Fruit fly (Drosophila melanogaster) whole organism, embryonic: ENCODE data around the gene jdp.

Experiments used
- Ada2b ChIP-seq: fragments of 200-800 bp; sonication (Bioruptor generic); IDR thresholded peaks from 2 replicates; pipeline ENCODE4 v1.3.6; 2022; ENCODE audit warnings: missing biosample characterization, missing genetic modification characterization
- CG11504 ChIP-seq: fragments of 200-800 bp; sonication (Bioruptor generic); optimal IDR thresholded peaks from 3 replicates; lab custom pipeline; 2019; ENCODE audit warnings: missing biosample characterization, mild to moderate bottlenecking, missing genetic modification characterization, moderate library complexity
- CG12659 ChIP-seq: fragments of 200-800 bp; sonication (Bioruptor generic); optimal IDR thresholded peaks from 3 replicates; lab custom pipeline; 2017; ENCODE audit warnings: mild to moderate bottlenecking, missing biosample characterization, missing genetic modification reagents, missing genetic modification characterization
- CG12769 ChIP-seq: fragments of 200-800 bp; sonication (Bioruptor generic); optimal IDR thresholded peaks from 2 replicates; lab custom pipeline; 2019; ENCODE audit warnings: missing biosample characterization, mild to moderate bottlenecking, missing genetic modification characterization, moderate library complexity
- CG13624 ChIP-seq: fragments of 200-800 bp; sonication (Bioruptor generic); optimal IDR thresholded peaks from 2 replicates; lab custom pipeline; 2016; ENCODE audit warnings: missing biosample characterization, missing genetic modification characterization
- CG14050 ChIP-seq: fragments of 200-800 bp; sonication (Bioruptor generic); IDR thresholded peaks from 3 replicates; pipeline ENCODE4 v1.3.6; 2022; ENCODE audit warnings: missing biosample characterization, missing genetic modification characterization
- CG14860 ChIP-seq: fragments of 200-800 bp; sonication (Bioruptor generic); IDR thresholded peaks from 3 replicates; pipeline ENCODE4 v1.3.6; 2022; ENCODE audit warnings: missing biosample characterization, missing genetic modification characterization; ENCODE audit not compliant: partially characterized antibody
- CG15269 ChIP-seq: fragments of 200-800 bp; sonication (Bioruptor generic); optimal IDR thresholded peaks from 2 replicates; lab custom pipeline; 2018; ENCODE audit warnings: missing biosample characterization, mild to moderate bottlenecking, missing genetic modification characterization, moderate library complexity
- CG1603 ChIP-seq: fragments of 200-800 bp; sonication (Bioruptor generic); optimal IDR thresholded peaks from 2 replicates; lab custom pipeline; 2019; ENCODE audit warnings: missing biosample characterization, mild to moderate bottlenecking, missing genetic modification characterization, moderate library complexity
- CG17385 ChIP-seq: fragments of 200-800 bp; sonication (Bioruptor generic); optimal IDR thresholded peaks from 3 replicates; lab custom pipeline; 2018; ENCODE audit warnings: missing biosample characterization, mild to moderate bottlenecking, missing genetic modification characterization
- CG1792 ChIP-seq: fragments of 200-800 bp; sonication (Bioruptor generic); optimal IDR thresholded peaks from 2 replicates; lab custom pipeline; 2016; ENCODE audit warnings: missing biosample characterization, missing genetic modification characterization
- CG18599 ChIP-seq: fragments of 200-800 bp; sonication (Bioruptor generic); optimal IDR thresholded peaks from 3 replicates; lab custom pipeline; 2017; ENCODE audit warnings: missing biosample characterization, missing genetic modification characterization, mild to moderate bottlenecking, moderate library complexity, missing genetic modification reagents
- CG2120 ChIP-seq: fragments of 200-800 bp; sonication (Bioruptor generic); optimal IDR thresholded peaks from 3 replicates; lab custom pipeline; 2016; ENCODE audit warnings: missing biosample characterization, missing genetic modification characterization
- CG30403 ChIP-seq: fragments of 200-800 bp; sonication (Bioruptor generic); optimal IDR thresholded peaks from 3 replicates; lab custom pipeline; 2016; ENCODE audit warnings: missing biosample characterization, missing genetic modification characterization
- CG32532 ChIP-seq: fragments of 200-800 bp; sonication (Bioruptor generic); IDR thresholded peaks from 2 replicates; pipeline ENCODE4 v1.3.6; 2022; ENCODE audit warnings: missing biosample characterization, missing genetic modification characterization
- CG3281 ChIP-seq: fragments of 200-800 bp; sonication (Bioruptor generic); optimal IDR thresholded peaks from 3 replicates; lab custom pipeline; 2017; ENCODE audit warnings: missing biosample characterization, mild to moderate bottlenecking, missing genetic modification characterization
- CG4328 ChIP-seq: fragments of 200-800 bp; sonication (Bioruptor generic); optimal IDR thresholded peaks from 3 replicates; lab custom pipeline; 2017; ENCODE audit warnings: missing biosample characterization, missing genetic modification reagents, missing genetic modification characterization
- CG4404 ChIP-seq: fragments of 200-800 bp; sonication (Bioruptor generic); IDR thresholded peaks from 2 replicates; pipeline ENCODE4 v1.3.6; 2022; ENCODE audit warnings: missing biosample characterization, missing genetic modification characterization
- CG4820 ChIP-seq: fragments of 200-800 bp; sonication (Bioruptor generic); optimal IDR thresholded peaks from 3 replicates; lab custom pipeline; 2016; ENCODE audit warnings: missing biosample characterization, missing genetic modification characterization
- CG6765 ChIP-seq: fragments of 200-800 bp; sonication (Bioruptor generic); optimal IDR thresholded peaks from 3 replicates; lab custom pipeline; 2017; ENCODE audit warnings: missing biosample characterization, mild to moderate bottlenecking, missing genetic modification characterization
- CG7839 ChIP-seq: fragments of 200-800 bp; sonication (Bioruptor generic); optimal IDR thresholded peaks from 3 replicates; lab custom pipeline; 2018; ENCODE audit warnings: missing biosample characterization, mild to moderate bottlenecking, missing genetic modification characterization, moderate library complexity
- Dbx ChIP-seq: fragments of 200-800 bp; sonication (Bioruptor generic); IDR thresholded peaks from 3 replicates; pipeline ENCODE4 v1.3.6; 2022; ENCODE audit warnings: missing biosample characterization, missing genetic modification characterization
- Ets65A ChIP-seq: fragments of 200-800 bp; sonication (Bioruptor generic); peaks from one replicate; lab custom pipeline; 2016; ENCODE audit warnings: missing biosample characterization, missing genetic modification characterization
- Med ChIP-seq: fragments of 200-800 bp; sonication (Bioruptor generic); peaks from one replicate; lab custom pipeline; 2016; ENCODE audit warnings: missing biosample characterization, missing genetic modification characterization, mild to moderate bottlenecking, inconsistent platforms, moderate library complexity
- Meics ChIP-seq: fragments of 200-800 bp; sonication (Bioruptor generic); optimal IDR thresholded peaks from 2 replicates; lab custom pipeline; 2017; ENCODE audit warnings: missing biosample characterization, mild to moderate bottlenecking, missing genetic modification characterization
- Ptx1 ChIP-seq: fragments of 200-800 bp; sonication (Bioruptor generic); IDR thresholded peaks from 2 replicates; pipeline ENCODE4 v1.3.6; 2022; ENCODE audit warnings: missing biosample characterization, missing genetic modification characterization
- Rfx ChIP-seq: fragments of 200-800 bp; sonication (Bioruptor generic); IDR thresholded peaks from 2 replicates; pipeline ENCODE4 v1.3.6; 2022; ENCODE audit warnings: missing biosample characterization, missing genetic modification characterization
- Sox102F ChIP-seq: fragments of 200-800 bp; sonication (Bioruptor generic); optimal IDR thresholded peaks from 2 replicates; lab custom pipeline; 2018; ENCODE audit warnings: missing biosample characterization, mild to moderate bottlenecking, missing genetic modification characterization, moderate library complexity
- abd-A ChIP-seq: fragments of 200-800 bp; sonication (Bioruptor generic); optimal IDR thresholded peaks from 3 replicates; lab custom pipeline; 2019; ENCODE audit warnings: missing biosample characterization, mild to moderate bottlenecking, missing genetic modification characterization, moderate library complexity
- ato ChIP-seq: fragments of 200-800 bp; sonication (Bioruptor generic); IDR thresholded peaks from 2 replicates; pipeline ENCODE4 v1.3.6; 2022; ENCODE audit warnings: missing biosample characterization, missing genetic modification characterization; ENCODE audit not compliant: partially characterized antibody
- bsh ChIP-seq, 2 experiments: fragments of 200-800 bp; sonication (Bioruptor generic); optimal IDR thresholded peaks; 2 replicates each; lab custom pipeline; 2017 to 2018; ENCODE audit warnings: mild to moderate bottlenecking in 2 of 2, missing biosample characterization in 2 of 2, missing genetic modification characterization in 2 of 2, moderate library complexity in 1 of 2
- btn ChIP-seq: fragments of 200-800 bp; sonication (Bioruptor generic); optimal IDR thresholded peaks from 2 replicates; lab custom pipeline; 2016; ENCODE audit warnings: missing biosample characterization, missing genetic modification characterization
- cg ChIP-seq: fragments of 200-800 bp; sonication (Bioruptor generic); optimal IDR thresholded peaks from 3 replicates; lab custom pipeline; 2019; ENCODE audit warnings: missing biosample characterization, mild to moderate bottlenecking, missing genetic modification characterization, moderate library complexity
- ci ChIP-seq: fragments of 200-800 bp; sonication (Bioruptor generic); IDR thresholded peaks from 3 replicates; pipeline ENCODE4 v1.3.6; 2022; ENCODE audit warnings: missing biosample characterization, missing genetic modification characterization
- disco-r ChIP-seq: fragments of 200-800 bp; sonication (Bioruptor generic); optimal IDR thresholded peaks from 2 replicates; lab custom pipeline; 2016; ENCODE audit warnings: missing biosample characterization, missing genetic modification characterization
- dmrt99B ChIP-seq: fragments of 200-800 bp; sonication (Bioruptor generic); optimal IDR thresholded peaks from 2 replicates; lab custom pipeline; 2018; ENCODE audit warnings: missing biosample characterization, mild to moderate bottlenecking, missing genetic modification characterization, moderate library complexity
- fd64A ChIP-seq: fragments of 200-800 bp; sonication (Bioruptor generic); optimal IDR thresholded peaks from 3 replicates; lab custom pipeline; 2018; ENCODE audit warnings: missing biosample characterization, mild to moderate bottlenecking, missing genetic modification characterization
- gcm ChIP-seq: fragments of 200-800 bp; sonication (Bioruptor generic); optimal IDR thresholded peaks from 2 replicates; lab custom pipeline; 2019; ENCODE audit warnings: missing biosample characterization, mild to moderate bottlenecking, missing genetic modification characterization, moderate library complexity
- gsb ChIP-seq: fragments of 200-800 bp; sonication (Bioruptor generic); IDR thresholded peaks from 2 replicates; pipeline ENCODE4 v1.3.6; 2022; ENCODE audit warnings: missing biosample characterization, missing genetic modification characterization
- gt ChIP-seq: fragments of 200-800 bp; sonication (Bioruptor generic); IDR thresholded peaks from 2 replicates; pipeline ENCODE4 v1.3.6; 2022; ENCODE audit warnings: missing biosample characterization, missing genetic modification characterization
- h ChIP-seq: fragments of >200 bp; optimal IDR thresholded peaks from 2 replicates; lab custom pipeline; 2017
- kay ChIP-seq: fragments of 200-800 bp; sonication (Bioruptor generic); optimal IDR thresholded peaks from 2 replicates; lab custom pipeline; 2016; ENCODE audit warnings: missing biosample characterization, missing genetic modification characterization
- lab ChIP-seq: fragments of 200-800 bp; sonication (Bioruptor generic); optimal IDR thresholded peaks from 3 replicates; lab custom pipeline; 2017; ENCODE audit warnings: missing biosample characterization, missing genetic modification characterization, mild to moderate bottlenecking, moderate library complexity, missing genetic modification reagents
- mam ChIP-seq: fragments of 200-800 bp; sonication (Bioruptor generic); optimal IDR thresholded peaks from 3 replicates; lab custom pipeline; 2016; ENCODE audit warnings: missing biosample characterization, missing genetic modification characterization
- odd ChIP-seq: fragments of 200-800 bp; sonication (Bioruptor generic); optimal IDR thresholded peaks from 2 replicates; lab custom pipeline; 2017; ENCODE audit warnings: missing biosample characterization, mild to moderate bottlenecking, missing genetic modification characterization
- onecut ChIP-seq: fragments of 200-800 bp; sonication (Bioruptor generic); IDR thresholded peaks from 2 replicates; pipeline ENCODE4 v1.3.6; 2022; ENCODE audit warnings: missing biosample characterization, missing genetic modification characterization
- ranshi ChIP-seq: fragments of 200-800 bp; sonication (Bioruptor generic); IDR thresholded peaks from 2 replicates; pipeline ENCODE4 v1.3.6; 2022; ENCODE audit warnings: missing biosample characterization, missing genetic modification characterization
- row ChIP-seq: fragments of 200-800 bp; sonication (Bioruptor generic); IDR thresholded peaks from 3 replicates; pipeline ENCODE4 v1.3.6; 2022; ENCODE audit warnings: missing biosample characterization, missing genetic modification characterization
- ssp ChIP-seq: fragments of 200-800 bp; sonication (Bioruptor generic); IDR thresholded peaks from 2 replicates; pipeline ENCODE4 v1.3.6; 2022; ENCODE audit warnings: missing biosample characterization, missing genetic modification characterization
- trh ChIP-seq: fragments of 200-800 bp; sonication (Bioruptor generic); optimal IDR thresholded peaks from 2 replicates; lab custom pipeline; 2016; ENCODE audit warnings: missing biosample characterization, missing genetic modification characterization
- zen2 ChIP-seq: fragments of 200-800 bp; sonication (Bioruptor generic); IDR thresholded peaks from 3 replicates; pipeline ENCODE4 v1.3.6; 2022; ENCODE audit warnings: missing biosample characterization, missing genetic modification characterization; ENCODE audit not compliant: partially characterized antibody

jdp gene

dm6 chr3R:30550044-30550443, 23.2 kb upstream of the jdp start (continued):
- TF ChIP-seq CG14050 (GFP tag; lab: Robert Waterston, UW) (no peak), Ets65A (GFP tag; lab: Kevin White, UChicago) (no peak), fd64A (GFP tag; lab: Kevin White, UChicago) (no peak), dmrt99B (tag; lab: Kevin White, UChicago) (peak; percentile 38), Meics (peak; percentile 31), btn (GFP tag; lab: Kevin White, UChicago) (no peak), CG3281 (GFP tag; lab: Kevin White, UChicago) (peak; percentile 25), trh (GFP tag; lab: Kevin White, UChicago) (no peak), Ptx1 (0 out of 2 replicates have a peak, but pooled peaks have one; percentile 13), CG1792 (no peak), CG1603 (tag; lab: Kevin White, UChicago) (peak; percentile 25), CG13624 (peak; percentile 10), CG14860 (no peak), Rfx (GFP tag; lab: Robert Waterston, UW) (peak; percentile 42; the same call in 1 of the 2 replicates), ato (no peak), ranshi (GFP tag; lab: Robert Waterston, UW) (no peak), h (lab: Kevin White, UChicago) (no peak), CG18599 (GFP tag; lab: Kevin White, UChicago) (peak; percentile 77), cg (no peak), CG12659 (peak; percentile 7), Ada2b (peak; percentile 35; the same call in 1 of the 2 replicates), zen2 (no peak), CG11504 (tag; lab: Kevin White, UChicago) (peak; percentile 35), CG6765 (GFP tag; lab: Kevin White, UChicago) (peak; percentile 11), bsh (GFP tag; optimal IDR thresholded peaks at IDR 0.05; lab: Kevin White, UChicago) (no peak), CG32532 (peak; percentile 22; the same call in 1 of the 2 replicates), CG2120 (GFP tag; lab: Kevin White, UChicago) (peak; percentile 58), gcm (no peak), Sox102F (GFP tag; lab: Kevin White, UChicago) (peak; percentile 20), CG4328 (GFP tag; lab: Kevin White, UChicago) (no peak), CG17385 (GFP tag; lab: Kevin White, UChicago) (peak; percentile 1), Med (GFP tag; lab: Kevin White, UChicago) (peak; percentile 81), CG15269 (tag; lab: Kevin White, UChicago) (peak; percentile 21), CG12769 (tag; lab: Kevin White, UChicago) (peak; percentile 50), odd (GFP tag; lab: Kevin White, UChicago) (no peak), mam (peak; percentile 47), gsb (GFP tag; lab: Robert Waterston, UW) (no peak), Dbx (peak; percentile 37; the same call in 1 of the 3 replicates), CG30403 (peak; percentile 1), ssp (GFP tag; lab: Robert Waterston, UW) (no peak), CG4404 (GFP tag; lab: Robert Waterston, UW) (no peak), ci (no peak), onecut (GFP tag; lab: Robert Waterston, UW) (no peak), disco-r (no peak), CG4820 (no peak), CG7839 (peak; percentile 35), abd-A (peak; percentile 44), gt (GFP tag; lab: Robert Waterston, UW) (no peak), lab (GFP tag; lab: Kevin White, UChicago) (peak; percentile 64), kay (GFP tag; lab: Kevin White, UChicago) (no peak), row (peak; percentile 53)
